Fruit fly (Drosophila melanogaster) S2 (cell line): ENCODE data around the gene yellow-k.

Experiments
- CG8478 ChIP-seq: fragments of >200 bp; optimal IDR thresholded peaks from 2 replicates; lab custom pipeline; 2018
- CTCF ChIP-seq, 2 experiments: fragments of >200 bp; optimal IDR thresholded peaks; 2 replicates each; lab custom pipeline; 2018

Gene yellow-k

dm6 chr3L:15518344-15518743 lies 2.1 kb upstream of the yellow-k start:
- TF ChIP-seq CG8478 (lab: Kevin White, UChicago) (no peak), CTCF (optimal IDR thresholded peaks at IDR 0.05; lab: Kevin White, UChicago) (no peak)

dm6 chr3L:15519492-15519891 lies 928 bp upstream of the yellow-k start, which contains the start of gene mex1:
Gene mex1, minus strand, starts transcription at chr3L:15519592.
- no peak for TF ChIP-seq CG8478 (lab: Kevin White, UChicago)
- no peak for TF ChIP-seq CTCF (optimal IDR thresholded peaks at IDR 0.05; lab: Kevin White, UChicago)

dm6 chr3L:15519920-15520319 lies 500 bp upstream of the yellow-k start:
- TF ChIP-seq CTCF (optimal IDR thresholded peaks at IDR 0.05; lab: Kevin White, UChicago), result no peak
- no peak for TF ChIP-seq CG8478 (lab: Kevin White, UChicago)

- TF ChIP-seq CG8478 (lab: Kevin White, UChicago), result no peak
- TF ChIP-seq CTCF (optimal IDR thresholded peaks at IDR 0.05; lab: Kevin White, UChicago), result no peak
These were observed 3.5 kb downstream of the yellow-k start, which contains the start of gene CG7945 for dm6 chr3L:15523806-15524346. Gene CG7945, minus strand, starts transcription at chr3L:15524137.

- TF ChIP-seq CTCF (optimal IDR thresholded peaks at IDR 0.05; lab: Kevin White, UChicago) (no peak), CG8478 (lab: Kevin White, UChicago) (no peak)
These were observed 4.7 kb downstream of the yellow-k start, which contains the start of gene CG33986 for dm6 chr3L:15525153-15525552. Gene CG33986, minus strand, starts transcription at chr3L:15525253.

- no peak for TF ChIP-seq CTCF (optimal IDR thresholded peaks at IDR 0.05; lab: Kevin White, UChicago)
- TF ChIP-seq CG8478 (lab: Kevin White, UChicago), result no peak
These were observed 6.3 kb downstream of the yellow-k start, which contains the start of gene CG33985 for dm6 chr3L:15526712-15527111. Gene CG33985, minus strand, starts transcription at chr3L:15526812.

dm6 chr3L:15527416-15527815 lies 7.0 kb downstream of the yellow-k start, which contains the start of gene CG42729:
Gene CG42729, minus strand, starts transcription at chr3L:15527516.
- no peak for TF ChIP-seq CG8478 (lab: Kevin White, UChicago)
- no peak for TF ChIP-seq CTCF (optimal IDR thresholded peaks at IDR 0.05; lab: Kevin White, UChicago)

- TF ChIP-seq CTCF (optimal IDR thresholded peaks at IDR 0.05; lab: Kevin White, UChicago) (no peak), CG8478 (lab: Kevin White, UChicago) (no peak)
These were observed 7.7 kb downstream of the yellow-k start, which contains the start of gene CG42728 for dm6 chr3L:15528096-15528495. Gene CG42728, minus strand, starts transcription at chr3L:15528196.

- TF ChIP-seq CG8478 (lab: Kevin White, UChicago) (no peak), CTCF (optimal IDR thresholded peaks at IDR 0.05; lab: Kevin White, UChicago) (no peak)
These were observed 8.7 kb downstream of the yellow-k start, which contains the start of gene obst-H for dm6 chr3L:15529143-15529542. Gene obst-H, minus strand, starts transcription at chr3L:15529243.

dm6 chr3L:15530071-15530470 lies 9.7 kb downstream of the yellow-k start:
- no peak for TF ChIP-seq CG8478 (lab: Kevin White, UChicago)
- no peak for TF ChIP-seq CTCF (optimal IDR thresholded peaks at IDR 0.05; lab: Kevin White, UChicago)

dm6 chr3L:15530638-15531225 lies 10.3 kb downstream of the yellow-k start:
- TF ChIP-seq CTCF (optimal IDR thresholded peaks at IDR 0.05; lab: Kevin White, UChicago) (no peak), CG8478 (lab: Kevin White, UChicago) (no peak)

dm6 chr3L:15531423-15532325 lies 11.3 kb downstream of the yellow-k start, which contains the start of gene CG43248:
Gene CG43248, minus strand, starts transcription at chr3L:15531473.
- TF ChIP-seq CTCF (optimal IDR thresholded peaks at IDR 0.05; lab: Kevin White, UChicago), result no peak
- no peak for TF ChIP-seq CG8478 (lab: Kevin White, UChicago)

dm6 chr3L:15532368-15533030 lies 12.1 kb downstream of the yellow-k start:
- TF ChIP-seq CG8478 (lab: Kevin White, UChicago) (no peak), CTCF (optimal IDR thresholded peaks at IDR 0.05; lab: Kevin White, UChicago) (no peak)
